Worm (Caenorhabditis elegans): ENCODE results near the gene srr-6.
A peak's percentile ranks its signal among the peaks of the same experiment; 100 is the strongest.

Gene srr-6

DNA sequence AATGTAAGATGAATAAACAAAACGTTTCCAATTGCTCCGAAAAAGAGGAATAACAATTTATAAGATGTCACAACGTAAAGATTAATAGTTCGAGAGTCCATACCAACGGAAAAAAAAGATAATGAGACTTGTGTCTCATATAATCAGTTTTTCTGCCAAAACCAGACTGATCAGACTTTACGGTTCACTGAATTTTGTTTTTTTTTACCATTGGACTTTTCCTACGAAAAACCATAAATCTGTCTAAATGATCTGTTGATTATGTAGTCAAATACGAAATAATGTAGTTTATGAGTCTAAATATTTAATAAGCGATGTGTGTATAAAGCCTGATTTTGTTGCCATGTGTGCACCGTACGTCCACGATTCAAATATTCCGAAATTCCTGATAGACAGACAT, 33.5 kb upstream of the srr-6 start, which contains the start of gene srsx-11:
Gene srsx-11 (minus strand): TSS at position 101 of the 400 bp plus-strand sequence.
- no peak for TF ChIP-seq ztf-4 (tag; optimal IDR thresholded peaks at IDR 0.05)
- TF ChIP-seq swsn-7 (tag; optimal IDR thresholded peaks at IDR 0.05), result no peak
- TF ChIP-seq pqm-1 (tag; optimal IDR thresholded peaks at IDR 0.05), result no peak
- no peak for TF ChIP-seq efl-1 (optimal IDR thresholded peaks at IDR 0.05)
- TF ChIP-seq efl-1 (GFP tag; optimal IDR thresholded peaks at IDR 0.05 in 1 of 2), result peak in 1 of 2 experiments; percentile 83
- TF ChIP-seq fkh-8 (tag; optimal IDR thresholded peaks at IDR 0.05), result peak; percentile 5
- no peak for TF ChIP-seq ama-1 (optimal IDR thresholded peaks at IDR 0.05)
- no peak for TF ChIP-seq tbx-2 (tag; optimal IDR thresholded peaks at IDR 0.05)
- no peak for TF ChIP-seq unc-98 (GFP tag; IDR thresholded peaks at IDR 0.05)
- TF ChIP-seq ceh-88 (GFP tag; IDR thresholded peaks at IDR 0.05), result no peak
- TF ChIP-seq blmp-1 (tag; optimal IDR thresholded peaks at IDR 0.05), result no peak
- no peak for TF ChIP-seq jun-1 (tag; optimal IDR thresholded peaks at IDR 0.05)
- no peak for TF ChIP-seq sup-37 (GFP tag; optimal IDR thresholded peaks at IDR 0.05)
- no peak for TF ChIP-seq lin-35 (GFP tag; optimal IDR thresholded peaks at IDR 0.05)
- TF ChIP-seq nhr-12 (tag; optimal IDR thresholded peaks at IDR 0.05), result no peak
- TF ChIP-seq snu-23 (GFP tag; optimal IDR thresholded peaks at IDR 0.05), result no peak

DNA sequence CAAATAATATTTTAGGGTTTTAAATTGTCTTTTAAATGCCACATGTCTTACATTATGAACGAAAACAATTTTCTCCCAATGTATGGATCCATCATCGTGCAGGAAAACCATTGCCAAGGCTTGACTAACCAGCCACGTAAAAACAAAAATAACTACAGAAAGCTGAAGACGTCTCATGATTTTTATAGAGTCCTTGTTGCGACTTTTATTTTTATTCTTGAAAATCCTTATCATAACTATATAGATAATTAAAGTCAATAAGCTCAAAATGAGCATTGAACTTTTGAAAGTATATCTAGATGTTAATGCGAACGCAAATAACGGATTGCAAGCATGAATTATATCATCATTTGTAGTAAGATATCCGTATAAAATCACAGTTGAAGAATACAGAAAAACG, 32.5 kb upstream of the srr-6 start:
- TF ChIP-seq lin-14 (GFP tag; optimal IDR thresholded peaks at IDR 0.05) (no peak), lin-15B (tag; optimal IDR thresholded peaks at IDR 0.05) (no peak), ceh-63 (GFP tag; optimal IDR thresholded peaks at IDR 0.05) (no peak), vab-15 (tag; optimal IDR thresholded peaks at IDR 0.05) (no peak), skn-1 (tag; optimal IDR thresholded peaks at IDR 0.05) (no peak), hpl-2 (GFP tag; optimal IDR thresholded peaks at IDR 0.05) (no peak), hlh-17 (GFP tag; optimal IDR thresholded peaks at IDR 0.05; ENCODE audit: borderline replicate concordance) (no peak), nhr-71 (tag; optimal IDR thresholded peaks at IDR 0.05) (no peak), tbx-2 (tag; optimal IDR thresholded peaks at IDR 0.05) (no peak), hlh-4 (tag; optimal IDR thresholded peaks at IDR 0.05) (no peak), nhr-237 (tag; optimal IDR thresholded peaks at IDR 0.05) (no peak)

DNA sequence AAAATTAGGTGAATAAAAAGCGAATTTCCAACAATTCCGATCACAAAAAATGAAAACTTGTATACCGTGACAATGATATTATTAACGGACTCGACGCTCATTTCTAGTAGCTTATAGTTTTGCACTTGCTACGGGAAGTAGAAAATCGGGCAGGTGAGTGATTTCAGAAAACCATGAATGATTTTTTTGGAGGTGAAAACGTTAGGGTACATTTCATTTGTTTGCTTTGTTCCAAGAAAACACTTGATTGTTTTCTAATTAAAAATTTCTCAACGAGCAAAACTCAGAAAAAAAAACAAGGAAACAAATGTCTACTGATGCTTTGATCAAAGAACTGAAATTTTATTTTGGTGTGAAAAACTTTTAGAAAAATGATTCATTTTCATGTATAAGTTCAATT, 31.7 kb upstream of the srr-6 start, which contains the start of gene srsx-12:
Gene srsx-12 (minus strand): TSS at position 101 of the 400 bp plus-strand sequence.
- TF ChIP-seq blmp-1 (tag; optimal IDR thresholded peaks at IDR 0.05) (no peak), pag-3 (tag; optimal IDR thresholded peaks at IDR 0.05; ENCODE audit: borderline replicate concordance, insufficient read depth) (no peak)

DNA sequence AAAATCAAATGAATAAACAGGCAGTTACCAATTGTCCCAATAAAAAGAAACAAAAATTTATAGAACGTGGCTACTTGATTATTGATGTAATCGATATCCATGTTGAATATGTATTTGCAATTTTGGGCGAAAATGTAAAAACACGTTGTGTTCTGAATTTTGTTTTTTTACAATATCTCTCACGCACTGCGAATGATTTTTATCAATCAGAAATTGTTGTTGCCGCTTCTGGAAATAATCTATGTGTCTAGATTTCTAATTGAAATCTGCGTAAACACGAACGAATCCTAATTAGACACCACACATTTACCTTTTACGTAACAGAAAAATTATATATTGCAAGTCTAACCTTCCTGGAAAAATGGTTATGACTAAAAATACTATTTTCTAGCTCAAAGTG, 29.5 kb upstream of the srr-6 start, which contains the start of gene srsx-13:
Gene srsx-13 (minus strand): TSS at position 101 of the 400 bp plus-strand sequence.
- TF ChIP-seq isw-1 (GFP tag; IDR thresholded peaks at IDR 0.05) (no peak), mab-9 (GFP tag; IDR thresholded peaks at IDR 0.05) (no peak), hpl-2 (GFP tag; optimal IDR thresholded peaks at IDR 0.05) (no peak), alr-1 (tag; optimal IDR thresholded peaks at IDR 0.05; ENCODE audit: borderline replicate concordance) (no peak), F16B12.6 (tag; optimal IDR thresholded peaks at IDR 0.05) (no peak)

DNA sequence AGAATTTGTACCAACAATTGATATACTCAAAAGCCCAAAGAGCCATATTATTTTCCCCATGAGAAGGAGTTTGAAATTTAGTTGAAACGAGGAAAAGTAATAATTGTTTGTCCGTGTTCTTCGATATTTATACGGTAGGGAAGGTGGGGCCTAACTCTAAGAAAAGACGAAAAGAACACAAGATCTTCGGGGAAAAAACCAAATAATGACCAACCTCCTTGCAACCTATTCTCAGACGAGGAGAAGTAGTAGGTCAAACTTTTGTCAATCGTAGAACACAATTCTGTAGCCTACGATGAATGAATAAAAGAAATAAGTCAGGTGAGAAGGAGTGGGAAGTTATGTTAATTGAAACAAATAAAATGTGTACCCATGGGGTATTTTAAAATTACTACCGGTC, 25.5 kb upstream of the srr-6 start, which contains the start of gene ncx-8:
Gene ncx-8 (minus strand): TSS at position 101 of the 400 bp plus-strand sequence.
- TF ChIP-seq Y116A8C.19 (tag; optimal IDR thresholded peaks at IDR 0.05; ENCODE audit: borderline replicate concordance) (no peak), efl-1 (optimal IDR thresholded peaks at IDR 0.05) (no peak), efl-1 (GFP tag; optimal IDR thresholded peaks at IDR 0.05 in 1 of 2) (peak in 1 of 2 experiments; percentile 60)

DNA sequence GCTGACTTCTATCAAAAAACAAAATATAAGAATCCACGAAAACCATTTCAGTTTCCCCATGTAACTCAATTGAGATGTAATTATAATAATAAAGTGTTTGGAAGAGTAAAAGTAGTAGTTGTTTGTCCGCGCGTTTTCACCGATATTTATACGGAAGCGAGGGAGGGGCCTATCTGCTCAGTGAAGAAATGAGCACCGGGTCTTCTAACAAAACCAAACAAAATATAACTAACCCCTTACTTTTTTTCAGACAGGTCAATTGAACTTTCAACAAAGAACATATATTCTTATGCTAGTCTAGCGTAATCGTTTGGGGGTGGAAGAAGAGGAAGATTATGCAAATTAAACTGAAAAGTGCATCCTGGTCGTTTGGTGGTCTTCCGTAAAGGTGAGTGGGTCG, 17.4 kb upstream of the srr-6 start, which contains the start of gene ncx-9:
Gene ncx-9 (minus strand): TSS at position 101 of the 400 bp plus-strand sequence.
- TF ChIP-seq xbp-1 (tag; optimal IDR thresholded peaks at IDR 0.05), result no peak
- no peak for TF ChIP-seq nhr-20 (tag; optimal IDR thresholded peaks at IDR 0.05)
- no peak for TF ChIP-seq rnt-1 (tag; optimal IDR thresholded peaks at IDR 0.05)
- TF ChIP-seq pag-3 (tag; optimal IDR thresholded peaks at IDR 0.05; ENCODE audit: borderline replicate concordance, insufficient read depth), result no peak
- no peak for TF ChIP-seq Y116A8C.19 (tag; optimal IDR thresholded peaks at IDR 0.05; ENCODE audit: borderline replicate concordance)
- no peak for TF ChIP-seq F16B12.6 (tag; optimal IDR thresholded peaks at IDR 0.05)
- no peak for TF ChIP-seq egl-27 (tag; optimal IDR thresholded peaks at IDR 0.05)
- TF ChIP-seq fkh-8 (tag; optimal IDR thresholded peaks at IDR 0.05), result no peak
- TF ChIP-seq lin-15B (tag; optimal IDR thresholded peaks at IDR 0.05), result no peak
- no peak for TF ChIP-seq ets-5 (GFP tag; IDR thresholded peaks at IDR 0.05)
- no peak for TF ChIP-seq sox-4 (tag; optimal IDR thresholded peaks at IDR 0.05)
- no peak for TF ChIP-seq ceh-88 (GFP tag; IDR thresholded peaks at IDR 0.05)
